Worm (Caenorhabditis elegans): Measurements from ENCODE around the gene pdf-1.

DNA sequence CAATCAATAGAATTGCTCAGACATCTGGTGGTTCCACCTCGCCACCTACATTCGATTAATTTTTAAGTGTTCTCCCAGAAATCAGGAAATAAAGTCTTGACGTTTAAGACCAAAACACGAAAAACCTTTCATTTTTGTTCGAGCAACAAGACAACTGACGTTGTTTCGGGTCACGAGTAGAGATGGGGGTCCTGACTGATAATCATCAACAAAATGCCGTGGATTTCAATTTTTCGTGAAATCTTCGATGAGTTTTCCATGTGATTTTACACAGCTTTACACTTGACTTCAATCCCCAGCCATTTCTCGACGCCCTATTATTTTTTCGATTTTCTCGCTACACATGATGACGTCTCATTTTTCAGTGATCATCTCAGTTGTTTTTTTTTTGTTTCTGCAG is 41.2 kb downstream of the pdf-1 start:
- TF ChIP-seq ztf-23 (GFP tag; IDR thresholded peaks at IDR 0.05) (no peak), klf-2 (GFP tag; conservative IDR thresholded peaks at IDR 0.05) (no peak), ref-1 (GFP tag; conservative IDR thresholded peaks at IDR 0.05) (no peak), cog-1 (tag; optimal IDR thresholded peaks at IDR 0.05) (no peak), med-1 (GFP tag; optimal IDR thresholded peaks at IDR 0.05; ENCODE audit: insufficient read depth) (no peak), T22C8.4 (GFP tag; IDR thresholded peaks at IDR 0.05) (no peak), flt-1 (GFP tag; IDR thresholded peaks at IDR 0.05) (no peak)
